Worm (Caenorhabditis elegans) whole organism, late embryonic: Measurements from ENCODE around the gene mam-5.

Experiments
- C38D4.7 ChIP-seq: fragments of 200-800 bp; sonication (Bioruptor generic); optimal IDR thresholded peaks from 2 replicates; lab custom pipeline; 2018; ENCODE audit warnings: mild to moderate bottlenecking, missing genetic modification characterization, moderate library complexity, missing compliant biosample characterization
- F13H6.1 ChIP-seq: sonication (generic microtip); optimal IDR thresholded peaks from 2 replicates; lab custom pipeline; 2016; ENCODE audit warnings: missing genetic modification characterization, missing compliant biosample characterization
- K02D7.2 ChIP-seq: sonication (generic microtip); optimal IDR thresholded peaks from 2 replicates; lab custom pipeline; 2017; ENCODE audit warnings: mild to moderate bottlenecking, missing genetic modification characterization, missing compliant biosample characterization
- Y22D7AL.16 ChIP-seq: sonication (generic microtip); optimal IDR thresholded peaks from 2 replicates; lab custom pipeline; 2016; ENCODE audit warnings: missing genetic modification characterization, missing compliant biosample characterization
- ahr-1 ChIP-seq: sonication (generic microtip); optimal IDR thresholded peaks from 2 replicates; lab custom pipeline; 2016; ENCODE audit warnings: missing genetic modification characterization, missing compliant biosample characterization
- ama-1 ChIP-seq: fragments of 150-350 bp; optimal IDR thresholded peaks from 2 replicates; lab custom pipeline; 2014
- ceh-14 ChIP-seq: sonication (generic microtip); optimal IDR thresholded peaks from 2 replicates; lab custom pipeline; 2016; ENCODE audit warnings: missing genotype, missing genetic modification characterization, missing compliant biosample characterization
- ceh-18 ChIP-seq: sonication (generic microtip); optimal IDR thresholded peaks from 2 replicates; lab custom pipeline; 2016; ENCODE audit warnings: missing genetic modification characterization, missing compliant biosample characterization
- ceh-19 ChIP-seq: fragments of 200-800 bp; sonication (Bioruptor generic); optimal IDR thresholded peaks from 2 replicates; lab custom pipeline; 2018; ENCODE audit warnings: mild to moderate bottlenecking, missing genetic modification characterization, missing compliant biosample characterization
- ceh-24 ChIP-seq: sonication (generic microtip); optimal IDR thresholded peaks from 2 replicates; lab custom pipeline; 2016; ENCODE audit warnings: mild to moderate bottlenecking, missing genetic modification characterization, missing compliant biosample characterization
- ceh-30 ChIP-seq: fragments of 150-350 bp; optimal IDR thresholded peaks from 2 replicates; lab custom pipeline; 2014; ENCODE audit warnings: missing biosample characterization, missing genetic modification characterization
- ceh-31 ChIP-seq: sonication (generic microtip); optimal IDR thresholded peaks from 2 replicates; lab custom pipeline; 2016; ENCODE audit warnings: missing genetic modification characterization, missing compliant biosample characterization
- ceh-34 ChIP-seq: sonication (generic microtip); optimal IDR thresholded peaks from 2 replicates; lab custom pipeline; 2016; ENCODE audit warnings: mild to moderate bottlenecking, missing genetic modification characterization, missing compliant biosample characterization
- ceh-48 ChIP-seq: sonication (generic microtip); optimal IDR thresholded peaks from 2 replicates; lab custom pipeline; 2016; ENCODE audit warnings: missing genetic modification characterization, inconsistent platforms, missing compliant biosample characterization
- ceh-6 ChIP-seq: fragments of 200-800 bp; sonication (Bioruptor generic); optimal IDR thresholded peaks from 2 replicates; lab custom pipeline; 2018; ENCODE audit warnings: mild to moderate bottlenecking, missing genetic modification characterization, missing compliant biosample characterization
- che-1 ChIP-seq: sonication (generic microtip); optimal IDR thresholded peaks from 2 replicates; lab custom pipeline; 2016; ENCODE audit warnings: mild to moderate bottlenecking, missing genetic modification characterization, missing compliant biosample characterization
- dmd-4 ChIP-seq: sonication (generic microtip); optimal IDR thresholded peaks from 2 replicates; lab custom pipeline; 2016; ENCODE audit warnings: borderline replicate concordance, missing genetic modification characterization, missing compliant biosample characterization
- dve-1 ChIP-seq: sonication (generic microtip); optimal IDR thresholded peaks from 2 replicates; lab custom pipeline; 2017; ENCODE audit warnings: antibody characterized with exemption, mild to moderate bottlenecking, missing genetic modification characterization, missing compliant biosample characterization
- elt-2 ChIP-seq: sonication (generic microtip); optimal IDR thresholded peaks from 2 replicates; lab custom pipeline; 2016; ENCODE audit warnings: missing genetic modification reagents, missing genetic modification characterization, missing compliant biosample characterization
- elt-4 ChIP-seq: sonication (generic microtip); optimal IDR thresholded peaks from 2 replicates; lab custom pipeline; 2016; ENCODE audit warnings: missing genetic modification characterization, missing compliant biosample characterization
- ets-4 ChIP-seq: sonication (generic microtip); optimal IDR thresholded peaks from 2 replicates; lab custom pipeline; 2016; ENCODE audit warnings: missing genetic modification characterization, missing compliant biosample characterization
- eyg-1 ChIP-seq: sonication (generic microtip); optimal IDR thresholded peaks from 2 replicates; lab custom pipeline; 2016; ENCODE audit warnings: missing genotype, missing genetic modification characterization, missing compliant biosample characterization
- fax-1 ChIP-seq: sonication (generic microtip); optimal IDR thresholded peaks from 2 replicates; lab custom pipeline; 2016; ENCODE audit warnings: missing genotype, missing genetic modification characterization, missing compliant biosample characterization
- hlh-13 ChIP-seq: fragments of 200-800 bp; sonication (Bioruptor generic); optimal IDR thresholded peaks from 2 replicates; lab custom pipeline; 2018; ENCODE audit warnings: mild to moderate bottlenecking, missing genetic modification characterization, missing compliant biosample characterization
- hlh-6 ChIP-seq: sonication (generic microtip); optimal IDR thresholded peaks from 2 replicates; lab custom pipeline; 2016; ENCODE audit warnings: missing genotype, missing genetic modification characterization, missing compliant biosample characterization
- lin-11 ChIP-seq: fragments of 200-800 bp; sonication (Bioruptor generic); optimal IDR thresholded peaks from 2 replicates; lab custom pipeline; 2018; ENCODE audit warnings: mild to moderate bottlenecking, missing genetic modification characterization, missing compliant biosample characterization
- madf-2 ChIP-seq: sonication (generic microtip); optimal IDR thresholded peaks from 2 replicates; lab custom pipeline; 2017; ENCODE audit warnings: missing genetic modification characterization, missing compliant biosample characterization
- nhr-11 ChIP-seq: fragments of 150-350 bp; optimal IDR thresholded peaks from 2 replicates; lab custom pipeline; 2014; ENCODE audit warnings: missing biosample characterization, missing genetic modification characterization
- nhr-232 ChIP-seq: sonication (generic microtip); optimal IDR thresholded peaks from 2 replicates; lab custom pipeline; 2016; ENCODE audit warnings: missing genetic modification characterization, missing compliant biosample characterization
- npax-4 ChIP-seq: sonication (generic microtip); optimal IDR thresholded peaks from 2 replicates; lab custom pipeline; 2016; ENCODE audit warnings: missing genetic modification characterization, missing compliant biosample characterization
- odd-2 ChIP-seq: sonication (generic microtip); optimal IDR thresholded peaks from 2 replicates; lab custom pipeline; 2017; ENCODE audit warnings: antibody characterized with exemption, mild to moderate bottlenecking, missing genetic modification characterization, missing compliant biosample characterization
- pag-3 ChIP-seq: sonication (generic microtip); optimal IDR thresholded peaks from 2 replicates; lab custom pipeline; 2016; ENCODE audit warnings: missing compliant biosample characterization, missing genetic modification characterization, borderline replicate concordance
- pax-1 ChIP-seq: fragments of 150-350 bp; optimal IDR thresholded peaks from 2 replicates; lab custom pipeline; 2014; ENCODE audit warnings: missing biosample characterization, missing genetic modification characterization
- pha-2 ChIP-seq: sonication (generic microtip); optimal IDR thresholded peaks from 2 replicates; lab custom pipeline; 2017; ENCODE audit warnings: mild to moderate bottlenecking, missing genetic modification characterization, missing compliant biosample characterization
- pha-4 ChIP-seq: fragments of 150-350 bp; optimal IDR thresholded peaks from 2 replicates; lab custom pipeline; 2018; ENCODE audit warnings: missing biosample characterization, missing genetic modification reagents, missing genetic modification characterization
- pros-1 ChIP-seq: fragments of 150-350 bp; optimal IDR thresholded peaks from 2 replicates; lab custom pipeline; 2014; ENCODE audit warnings: missing biosample characterization, missing genetic modification reagents, missing genetic modification characterization
- ref-2 ChIP-seq: sonication (generic microtip); optimal IDR thresholded peaks from 2 replicates; lab custom pipeline; 2016; ENCODE audit warnings: missing genetic modification characterization, missing compliant biosample characterization
- rnt-1 ChIP-seq: sonication (generic microtip); optimal IDR thresholded peaks from 2 replicates; lab custom pipeline; 2016; ENCODE audit warnings: missing genetic modification characterization, missing compliant biosample characterization
- sox-4 ChIP-seq: sonication (generic microtip); optimal IDR thresholded peaks from 2 replicates; lab custom pipeline; 2017; ENCODE audit warnings: mild to moderate bottlenecking, missing genetic modification characterization, inconsistent platforms, missing compliant biosample characterization
- tbx-2 ChIP-seq: sonication (generic microtip); optimal IDR thresholded peaks from 2 replicates; lab custom pipeline; 2016; ENCODE audit warnings: missing genetic modification characterization, missing compliant biosample characterization
- tbx-7 ChIP-seq: sonication (generic microtip); optimal IDR thresholded peaks from 2 replicates; lab custom pipeline; 2016; ENCODE audit warnings: missing genotype, missing genetic modification characterization, missing compliant biosample characterization
- ttx-3 ChIP-seq: sonication (generic microtip); optimal IDR thresholded peaks from 2 replicates; lab custom pipeline; 2016; ENCODE audit warnings: missing genetic modification reagents, missing genetic modification characterization, missing compliant biosample characterization
- unc-3 ChIP-seq, 2 experiments: fragments of 200-800 bp in 1 of 2; sonication (Bioruptor generic) in 1 of 2; sonication (generic microtip) in 1 of 2; conservative IDR thresholded peaks in 1 of 2; optimal IDR thresholded peaks in 1 of 2; 2 replicates each; pipeline versions ENCODE4 v1.3.6 to Lab custom; 2016 to 2022; ENCODE audit warnings: missing compliant biosample characterization in 2 of 2, missing genetic modification characterization in 2 of 2, missing genetic modification reagents in 1 of 2
- unc-42 ChIP-seq: sonication (generic microtip); optimal IDR thresholded peaks from 2 replicates; lab custom pipeline; 2016; ENCODE audit warnings: missing genotype, missing genetic modification characterization, missing compliant biosample characterization
- unc-55 ChIP-seq: sonication (generic microtip); optimal IDR thresholded peaks from 2 replicates; lab custom pipeline; 2017; ENCODE audit warnings: missing biosample characterization, missing genetic modification reagents, missing genetic modification characterization
- unc-86 ChIP-seq: sonication (generic microtip); optimal IDR thresholded peaks from 2 replicates; lab custom pipeline; 2016; ENCODE audit warnings: missing genetic modification characterization, missing compliant biosample characterization
- zip-5 ChIP-seq: sonication (generic microtip); optimal IDR thresholded peaks from 2 replicates; lab custom pipeline; 2016; ENCODE audit warnings: missing genetic modification characterization, missing compliant biosample characterization
- ztf-16 ChIP-seq: sonication (generic microtip); optimal IDR thresholded peaks from 2 replicates; lab custom pipeline; 2017; ENCODE audit warnings: missing genetic modification characterization, missing compliant biosample characterization

mam-5 gene

ce11 chrV:9960376-9960775 lies 7.9 kb downstream of the mam-5 start, which contains the start of gene T07C12.10:
TSS of gene T07C12.10 (minus strand) at chrV:9960476.
- TF ChIP-seq Y22D7AL.16: no peak

ce11 chrV:9962394-9962793 lies 9.9 kb downstream of the mam-5 start, which contains the start of gene madf-4:
TSS of gene madf-4 (minus strand) at chrV:9962494.
- TF ChIP-seq unc-42 (tag; lab: Kevin White, UChicago) (no peak), dve-1 (no peak), nhr-11 (tag; lab: Kevin White, UChicago) (no peak), pha-2 (tag; lab: Kevin White, UChicago) (no peak), ceh-18 (tag; lab: Kevin White, UChicago) (no peak), odd-2 (no peak), che-1 (no peak), elt-2 (tag; lab: Kevin White, UChicago) (no peak), ceh-14 (tag; lab: Kevin White, UChicago) (no peak), ceh-30 (tag; lab: Kevin White, UChicago) (no peak), ceh-48 (tag; lab: Kevin White, UChicago) (no peak), ztf-16 (tag; lab: Kevin White, UChicago) (no peak), pax-1 (tag; lab: Kevin White, UChicago) (no peak), pros-1 (no peak), dmd-4 (no peak), pha-4 (tag; lab: Kevin White, UChicago) (no peak)

ce11 chrV:9962916-9963315 lies 10.4 kb downstream of the mam-5 start:
- TF ChIP-seq zip-5 (no peak), eyg-1 (no peak), rnt-1 (tag; lab: Kevin White, UChicago) (no peak), ama-1 (lab: Kevin White, UChicago) (no peak), sox-4 (tag; lab: Kevin White, UChicago) (no peak), unc-42 (tag; lab: Kevin White, UChicago) (no peak)

ce11 chrV:9964152-9964785 lies 11.8 kb downstream of the mam-5 start:
- TF ChIP-seq ceh-34 (tag; lab: Kevin White, UChicago): no peak
- no peak for TF ChIP-seq pag-3 (tag; lab: Kevin White, UChicago)
- no peak for TF ChIP-seq unc-3 (GFP tag; conservative IDR thresholded peaks at IDR 0.05; lab: Robert Waterston, UW)
- TF ChIP-seq unc-3 (tag; optimal IDR thresholded peaks at IDR 0.05; lab: Kevin White, UChicago): no peak
- TF ChIP-seq K02D7.2 (tag; lab: Kevin White, UChicago): no peak
- TF ChIP-seq tbx-7 (tag; lab: Kevin White, UChicago): no peak
- TF ChIP-seq nhr-232 (tag; lab: Kevin White, UChicago): no peak
- TF ChIP-seq hlh-6: peak; percentile 48
- peak; percentile 21 for TF ChIP-seq unc-42 (tag; lab: Kevin White, UChicago)
- TF ChIP-seq ets-4 (tag; lab: Kevin White, UChicago): no peak
- no peak for TF ChIP-seq unc-55 (GFP tag; lab: Kevin White, UChicago)
- no peak for TF ChIP-seq unc-86 (tag; lab: Kevin White, UChicago)
- no peak for TF ChIP-seq ttx-3 (tag; lab: Kevin White, UChicago)
- peak; percentile 26 for TF ChIP-seq ceh-14 (tag; lab: Kevin White, UChicago)
- TF ChIP-seq pros-1: no peak
- peak; percentile 16 for TF ChIP-seq ref-2 (tag; lab: Kevin White, UChicago)
- TF ChIP-seq ceh-24 (tag; lab: Kevin White, UChicago): no peak
- TF ChIP-seq ztf-16 (tag; lab: Kevin White, UChicago): no peak
- TF ChIP-seq C38D4.7: no peak
- no peak for TF ChIP-seq dve-1
- no peak for TF ChIP-seq F13H6.1 (tag; lab: Kevin White, UChicago)
- no peak for TF ChIP-seq ahr-1 (tag; lab: Kevin White, UChicago)
- no peak for TF ChIP-seq ceh-6 (GFP tag; lab: Kevin White, UChicago)
- TF ChIP-seq fax-1 (tag; lab: Kevin White, UChicago): no peak
- no peak for TF ChIP-seq tbx-2 (tag; lab: Kevin White, UChicago)
- TF ChIP-seq lin-11: no peak
- TF ChIP-seq ceh-19: no peak
- no peak for TF ChIP-seq che-1
- no peak for TF ChIP-seq elt-4 (tag; lab: Kevin White, UChicago)
- TF ChIP-seq ceh-31 (tag; lab: Kevin White, UChicago): peak; percentile 28
- TF ChIP-seq npax-4 (tag; lab: Kevin White, UChicago): no peak
- TF ChIP-seq hlh-13 (GFP tag; lab: Kevin White, UChicago): no peak
- no peak for TF ChIP-seq madf-2 (tag; lab: Kevin White, UChicago)
